Fruit fly (Drosophila melanogaster) S2 (cell line): ENCODE measurements around the gene CG15625.

Experiments
- CG8478 ChIP-seq: fragments of >200 bp; optimal IDR thresholded peaks from 2 replicates; lab custom pipeline; 2018
- CTCF ChIP-seq, 2 experiments: fragments of >200 bp; optimal IDR thresholded peaks; 2 replicates each; lab custom pipeline; 2018

DNA sequence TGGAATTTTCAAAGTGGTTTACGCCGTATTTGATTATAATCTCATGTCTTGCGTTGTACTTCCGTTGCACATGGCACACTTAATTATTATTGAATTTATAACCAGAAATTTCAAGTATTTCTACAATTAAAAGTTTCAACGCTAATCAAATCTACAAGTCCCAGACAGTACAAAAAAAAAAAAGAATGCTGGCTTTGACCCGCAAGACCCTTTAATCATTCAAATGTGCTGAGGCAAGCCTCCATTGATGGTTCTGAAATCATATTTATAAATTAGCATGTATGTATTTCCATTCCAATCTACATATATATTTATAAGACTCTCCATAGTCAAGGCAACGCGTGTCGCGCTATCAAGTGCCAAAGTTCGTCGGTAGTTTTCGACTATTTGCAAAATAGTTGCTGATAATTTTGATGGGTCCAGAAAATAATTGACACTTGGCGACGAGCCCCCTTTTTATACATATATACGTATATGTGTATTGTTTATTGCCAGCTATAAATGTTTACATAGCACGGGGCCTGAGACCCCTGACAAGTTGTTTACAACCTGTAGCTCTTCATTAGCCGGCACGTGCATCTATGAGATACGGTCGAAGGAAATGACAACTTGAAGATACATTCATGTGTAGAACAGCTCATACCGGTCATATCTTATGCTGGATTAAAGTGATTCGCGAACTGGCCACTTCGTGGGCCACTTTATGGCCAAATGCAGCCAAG lies 6.8 kb downstream of the CG15625 start:
- no peak for TF ChIP-seq CTCF (optimal IDR thresholded peaks at IDR 0.05; lab: Kevin White, UChicago)
- no peak for TF ChIP-seq CG8478 (lab: Kevin White, UChicago)
